Fruit fly (Drosophila melanogaster): ENCODE measurements around the gene CG32445.

dm6 chr3L:21602275-21602674 is 36.9 kb upstream of the CG32445 start:
- no peak for TF ChIP-seq insv (optimal IDR thresholded peaks at IDR 0.05)
- TF ChIP-seq Myc (optimal IDR thresholded peaks at IDR 0.05), result no peak
- TF ChIP-seq Sin3A (optimal IDR thresholded peaks at IDR 0.05), result no peak
- no peak for TF ChIP-seq ttk (optimal IDR thresholded peaks at IDR 0.05)
- TF ChIP-seq h (optimal IDR thresholded peaks at IDR 0.05), result no peak
- TF ChIP-seq psq (optimal IDR thresholded peaks at IDR 0.05), result no peak
